Fruit fly (Drosophila melanogaster): Measurements from ENCODE around the gene GAA1.

Gene GAA1

DNA sequence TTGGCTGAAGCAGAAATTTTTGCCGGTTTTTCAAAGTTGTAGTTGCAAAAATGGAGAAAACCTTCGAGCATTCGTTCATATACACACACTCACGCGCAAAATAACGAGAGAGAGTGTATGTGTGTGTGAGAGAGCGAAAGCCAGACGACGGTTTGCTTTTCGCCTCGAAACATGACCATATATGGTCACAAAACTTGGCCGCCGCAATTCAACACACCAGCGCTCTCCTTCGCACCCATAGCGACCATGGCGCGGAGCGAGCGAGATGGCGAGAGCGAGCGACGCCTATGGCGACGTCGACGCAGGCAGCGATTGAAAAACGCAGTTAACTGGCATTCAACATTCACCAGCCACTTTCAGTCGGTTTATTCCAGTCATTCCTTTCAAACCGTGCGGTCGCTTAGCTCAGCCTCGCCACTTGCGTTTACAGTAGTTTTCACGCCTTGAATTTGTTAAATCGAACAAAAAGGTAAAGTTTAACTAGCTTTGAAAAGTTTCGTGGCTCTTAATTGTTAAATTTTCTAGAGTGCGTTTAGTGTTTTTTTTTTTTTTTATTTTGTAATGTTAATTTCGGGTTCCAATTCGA lies 28.6 kb upstream of the GAA1 start (continued):
- TF ChIP-seq CG9139 (GFP tag; optimal IDR thresholded peaks at IDR 0.05) (peak; percentile 67), vri (GFP tag; optimal IDR thresholded peaks at IDR 0.05) (peak; percentile 73), Eip75B (GFP tag; optimal IDR thresholded peaks at IDR 0.05) (peak; percentile 40), lz (GFP tag; optimal IDR thresholded peaks at IDR 0.05) (peak; percentile 10), CG3919 (GFP tag; optimal IDR thresholded peaks at IDR 0.05) (peak; percentile 46), CG32006 (GFP tag; optimal IDR thresholded peaks at IDR 0.05) (peak; percentile 10), CG15336 (GFP tag; IDR thresholded peaks at IDR 0.05) (peak; percentile 41; the same call in 1 of the 2 replicates), Met (GFP tag; optimal IDR thresholded peaks at IDR 0.05) (peak; percentile 16), CG11762 (GFP tag; optimal IDR thresholded peaks at IDR 0.05; ENCODE audit: insufficient read depth) (no peak), CG6808 (GFP tag; optimal IDR thresholded peaks at IDR 0.05) (peak; percentile 39), Eip93F (GFP tag; optimal IDR thresholded peaks at IDR 0.05) (no peak), cyc (GFP tag; optimal IDR thresholded peaks at IDR 0.05) (peak; percentile 19), CG11294 (GFP tag; IDR thresholded peaks at IDR 0.05) (no peak), CG1621 (tag; optimal IDR thresholded peaks at IDR 0.05) (peak; percentile 43), CG8632 (GFP tag; optimal IDR thresholded peaks at IDR 0.05) (peak; percentile 20), CG4318 (GFP tag; optimal IDR thresholded peaks at IDR 0.05) (no peak), Ets21C (GFP tag; optimal IDR thresholded peaks at IDR 0.05) (no peak), CG11902 (GFP tag; optimal IDR thresholded peaks at IDR 0.05) (no peak), Lpt (GFP tag; optimal IDR thresholded peaks at IDR 0.05) (peak; percentile 12), dac (GFP tag; optimal IDR thresholded peaks at IDR 0.05) (no peak), CG6792 (GFP tag; optimal IDR thresholded peaks at IDR 0.05) (no peak), achi (GFP tag; optimal IDR thresholded peaks at IDR 0.05) (peak; percentile 19), fd59A (GFP tag; optimal IDR thresholded peaks at IDR 0.05) (no peak), Sox102F (GFP tag; optimal IDR thresholded peaks at IDR 0.05) (peak; percentile 71), ss (GFP tag; optimal IDR thresholded peaks at IDR 0.05) (peak; percentile 76 to 81), CG6854 (GFP tag; optimal IDR thresholded peaks at IDR 0.05) (peak; percentile 74), CG10631 (GFP tag; optimal IDR thresholded peaks at IDR 0.05) (no peak), Sox14 (GFP tag; optimal IDR thresholded peaks at IDR 0.05) (peak; percentile 36)

dm6 chrX:5900146-5901093 lies 27.3 kb upstream of the GAA1 start, which contains the start of gene Act5C:
TSS of gene Act5C (plus strand) at chrX:5900861.
- TF ChIP-seq CG31627 (GFP tag; optimal IDR thresholded peaks at IDR 0.05) (peak; percentile 96), CG10669 (GFP tag; optimal IDR thresholded peaks at IDR 0.05) (peak; percentile 99), CG6808 (GFP tag; optimal IDR thresholded peaks at IDR 0.05) (peak; percentile 97), CG10631 (GFP tag; optimal IDR thresholded peaks at IDR 0.05) (peak; percentile 97), fkh (GFP tag; optimal IDR thresholded peaks at IDR 0.05) (peak; percentile 38), spab (GFP tag; optimal IDR thresholded peaks at IDR 0.05) (peak; percentile 96), CG11902 (GFP tag; optimal IDR thresholded peaks at IDR 0.05) (peak; percentile 93), Ets96B (tag; optimal IDR thresholded peaks at IDR 0.05) (peak; percentile 97), net (GFP tag; optimal IDR thresholded peaks at IDR 0.05) (peak; percentile 97), CG32006 (GFP tag; optimal IDR thresholded peaks at IDR 0.05) (peak; percentile 96), CG11762 (GFP tag; optimal IDR thresholded peaks at IDR 0.05; ENCODE audit: insufficient read depth) (peak; percentile 92), fd85E (GFP tag; optimal IDR thresholded peaks at IDR 0.05) (peak; percentile 85), vri (GFP tag; optimal IDR thresholded peaks at IDR 0.05) (peak; percentile 97), Hr4 (GFP tag; optimal IDR thresholded peaks at IDR 0.05) (peak; percentile 95), CG1621 (tag; optimal IDR thresholded peaks at IDR 0.05) (peak; percentile 99), topi (GFP tag; optimal IDR thresholded peaks at IDR 0.05) (peak; percentile 98), CG8119 (GFP tag; IDR thresholded peaks at IDR 0.05) (peak; percentile 95), pdm3 (GFP tag; optimal IDR thresholded peaks at IDR 0.05) (peak; percentile 98), Blimp-1 (GFP tag; optimal IDR thresholded peaks at IDR 0.05) (peak; percentile 86), CG15336 (GFP tag; IDR thresholded peaks at IDR 0.05) (peak; percentile 96), Met (GFP tag; optimal IDR thresholded peaks at IDR 0.05) (peak; percentile 97), esn (GFP tag; optimal IDR thresholded peaks at IDR 0.05) (peak; percentile 98), fd59A (GFP tag; optimal IDR thresholded peaks at IDR 0.05) (peak; percentile 97), CG3919 (GFP tag; optimal IDR thresholded peaks at IDR 0.05) (peak; percentile 98), ss (GFP tag; optimal IDR thresholded peaks at IDR 0.05) (peak; percentile 95 to 98), CG6792 (GFP tag; optimal IDR thresholded peaks at IDR 0.05) (peak; percentile 97), CG8319 (GFP tag; optimal IDR thresholded peaks at IDR 0.05) (peak; percentile 93), Sox14 (GFP tag; optimal IDR thresholded peaks at IDR 0.05) (peak; percentile 97), CG16779 (tag; optimal IDR thresholded peaks at IDR 0.05) (peak; percentile 96), Hr39 (GFP tag; optimal IDR thresholded peaks at IDR 0.05) (peak; percentile 98), eg (GFP tag; IDR thresholded peaks at IDR 0.05) (peak; percentile 98)
